Fruit fly (Drosophila melanogaster): ENCODE data around the gene LpR2.
A peak's percentile ranks its signal among the peaks of the same experiment; 100 is the strongest.

DNA sequence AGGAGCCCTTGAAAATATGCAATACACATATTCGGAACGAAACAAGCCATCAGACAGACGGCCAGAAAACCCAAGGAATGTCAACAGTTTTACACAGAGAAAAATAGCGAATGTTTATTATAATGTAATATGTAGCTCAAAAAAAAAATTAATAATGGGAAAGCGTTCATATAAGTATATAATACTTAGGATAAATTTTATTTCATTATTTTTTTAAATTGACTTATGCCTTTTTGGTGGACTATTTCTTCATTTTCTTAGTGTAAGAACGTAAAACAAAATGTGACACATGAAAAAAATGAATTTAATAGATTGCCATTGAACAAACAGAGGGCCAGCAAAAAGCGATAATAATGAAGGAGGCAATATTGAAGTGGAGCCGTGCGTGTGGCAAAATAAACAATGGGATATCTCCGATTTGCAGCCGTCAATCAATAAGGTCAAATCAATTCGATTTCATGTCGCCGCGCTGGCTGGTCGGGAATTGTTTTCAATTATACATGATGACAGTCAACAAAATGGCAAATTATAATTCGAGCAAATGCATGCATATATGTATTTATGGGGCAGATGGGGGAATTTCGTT lies 14.7 kb upstream of the LpR2 start:
- TF ChIP-seq pan (optimal IDR thresholded peaks at IDR 0.05) (no peak), HLH106 (tag; optimal IDR thresholded peaks at IDR 0.05) (peak; percentile 43), psq (GFP tag; optimal IDR thresholded peaks at IDR 0.05) (no peak), h (GFP tag; optimal IDR thresholded peaks at IDR 0.05) (no peak), usp (GFP tag; optimal IDR thresholded peaks at IDR 0.05) (no peak), OdsH (GFP tag; optimal IDR thresholded peaks at IDR 0.05) (no peak), Abd-B (GFP tag; optimal IDR thresholded peaks at IDR 0.05) (no peak), lola (GFP tag; optimal IDR thresholded peaks at IDR 0.05) (no peak), woc (GFP tag; optimal IDR thresholded peaks at IDR 0.05) (no peak), CrebA (GFP tag; optimal IDR thresholded peaks at IDR 0.05; ENCODE audit: borderline replicate concordance) (no peak), Hr78 (GFP tag; optimal IDR thresholded peaks at IDR 0.05) (no peak)
